Fruit fly (Drosophila melanogaster) whole organism, larva: ENCODE measurements around the gene S-Lap2.
A peak's percentile ranks its signal among the peaks of the same experiment; 100 is the strongest.

ENCODE experiments used
- noc ChIP-seq: fragments of 200-800 bp; sonication (Bioruptor generic); optimal IDR thresholded peaks from 3 replicates; lab custom pipeline; 2019; ENCODE audit warnings: missing biosample characterization, mild to moderate bottlenecking, missing genetic modification characterization, moderate library complexity

The S-Lap2 gene

dm6 chr3L:8619588-8619987 lies at the start of gene S-Lap2:
TSS of gene S-Lap2 (plus strand) at chr3L:8619888.
- no peak for TF ChIP-seq noc

- TF ChIP-seq noc = no peak
These were observed 43.5 kb upstream of the S-Lap2 start, which contains the start of the genes CG6638 and CG43078 for dm6 chr3L:8575844-8576842. TSS of gene CG6638 (minus strand) at chr3L:8576078. TSS of gene CG43078 (plus strand) at chr3L:8576808.

dm6 chr3L:8578470-8578869 lies 41.2 kb upstream of the S-Lap2 start:
- TF ChIP-seq noc = no peak

dm6 chr3L:8579513-8579912 lies 40.2 kb upstream of the S-Lap2 start:
- TF ChIP-seq noc = no peak

dm6 chr3L:8580780-8581179 lies 38.9 kb upstream of the S-Lap2 start:
- peak; percentile 37 for TF ChIP-seq noc

- TF ChIP-seq noc = no peak
These were observed 37.5 kb upstream of the S-Lap2 start for dm6 chr3L:8582105-8582707.

dm6 chr3L:8584086-8584485 lies 35.6 kb upstream of the S-Lap2 start:
- no peak for TF ChIP-seq noc

dm6 chr3L:8600752-8601433 lies 18.8 kb upstream of the S-Lap2 start, which contains the start of the genes Nelf-E and RpL14:
TSS of gene Nelf-E (minus strand) at chr3L:8600879.
TSS of gene RpL14 (plus strand) at chr3L:8601006.
- TF ChIP-seq noc = peak; percentile 85

dm6 chr3L:8603880-8604692 lies 15.6 kb upstream of the S-Lap2 start, which contains the start of the genes CG5989 and CG6282:
TSS of gene CG5989 (minus strand) at chr3L:8604149.
TSS of gene CG6282 (plus strand) at chr3L:8604657.
- TF ChIP-seq noc = no peak

- no peak for TF ChIP-seq noc
These were observed 12.2 kb upstream of the S-Lap2 start for dm6 chr3L:8607449-8607848.

- no peak for TF ChIP-seq noc
These were observed 2.8 kb upstream of the S-Lap2 start, which contains the start of gene S-Lap1 for dm6 chr3L:8616935-8617334. TSS of gene S-Lap1 (plus strand) at chr3L:8617235.

- TF ChIP-seq noc = no peak
These were observed 1.8 kb downstream of the S-Lap2 start for dm6 chr3L:8621465-8621864.

- TF ChIP-seq noc = no peak
These were observed 4.2 kb downstream of the S-Lap2 start, which contains the start of the genes GAPsec and Zasp66 for dm6 chr3L:8623702-8624421. TSS of gene GAPsec (minus strand) at chr3L:8623901. TSS of gene Zasp66 (plus strand) at chr3L:8624371.

- no peak for TF ChIP-seq noc
These were observed 8.4 kb downstream of the S-Lap2 start for dm6 chr3L:8627839-8628827.
